Fruit fly (Drosophila melanogaster) whole organism, prepupa: ENCODE data around the gene GstZ1.
A peak's percentile ranks its signal among the peaks of the same experiment; 100 is the strongest.

ENCODE experiments used
- CG10631 ChIP-seq: fragments of 200-800 bp; sonication (Bioruptor generic); optimal IDR thresholded peaks from 2 replicates; lab custom pipeline; 2016; ENCODE audit warnings: missing biosample characterization, missing genetic modification characterization
- CG11762 ChIP-seq: fragments of 200-800 bp; sonication (Bioruptor generic); optimal IDR thresholded peaks from 3 replicates; lab custom pipeline; 2016; ENCODE audit warnings: missing biosample characterization, missing genetic modification characterization; ENCODE audit not compliant: insufficient read depth
- CG15336 ChIP-seq: fragments of 200-800 bp; sonication (Bioruptor generic); IDR thresholded peaks from 2 replicates; pipeline ENCODE4 v1.3.6; 2022; ENCODE audit warnings: missing biosample characterization, missing genetic modification characterization
- CG1621 ChIP-seq: fragments of 200-800 bp; sonication (Bioruptor generic); optimal IDR thresholded peaks from 3 replicates; lab custom pipeline; 2018; ENCODE audit warnings: missing biosample characterization, mild to moderate bottlenecking, missing genetic modification characterization
- CG16779 ChIP-seq: fragments of 200-800 bp; sonication (Bioruptor generic); optimal IDR thresholded peaks from 3 replicates; lab custom pipeline; 2017; ENCODE audit warnings: missing biosample characterization, mild to moderate bottlenecking, missing genetic modification characterization
- CG32006 ChIP-seq: fragments of 200-800 bp; sonication (Bioruptor generic); optimal IDR thresholded peaks from 3 replicates; lab custom pipeline; 2017; ENCODE audit warnings: missing biosample characterization, mild to moderate bottlenecking, missing genetic modification characterization
- CG6163 ChIP-seq: fragments of 200-800 bp; sonication (Bioruptor generic); IDR thresholded peaks from 3 replicates; pipeline ENCODE4 v1.3.6; 2022; ENCODE audit warnings: missing biosample characterization, missing genetic modification characterization
- CG6792 ChIP-seq: fragments of 200-800 bp; sonication (Bioruptor generic); optimal IDR thresholded peaks from 3 replicates; lab custom pipeline; 2016; ENCODE audit warnings: missing biosample characterization, missing genetic modification characterization
- CG6808 ChIP-seq: fragments of 200-800 bp; sonication (Bioruptor generic); optimal IDR thresholded peaks from 3 replicates; lab custom pipeline; 2017; ENCODE audit warnings: missing biosample characterization, missing genetic modification characterization, mild to moderate bottlenecking, moderate library complexity, missing genetic modification reagents
- CG6854 ChIP-seq: fragments of 200-800 bp; sonication (Bioruptor generic); optimal IDR thresholded peaks from 2 replicates; lab custom pipeline; 2017; ENCODE audit warnings: missing biosample characterization, mild to moderate bottlenecking, missing genetic modification characterization
- CG7368 ChIP-seq: fragments of 200-800 bp; sonication (Bioruptor generic); optimal IDR thresholded peaks from 3 replicates; lab custom pipeline; 2016; ENCODE audit warnings: missing biosample characterization, missing genetic modification characterization
- CG8119 ChIP-seq: fragments of 200-800 bp; sonication (Bioruptor generic); IDR thresholded peaks from 3 replicates; pipeline ENCODE4 v1.3.6; 2022; ENCODE audit warnings: missing biosample characterization, missing genetic modification characterization
- CG8632 ChIP-seq: fragments of 200-800 bp; sonication (Bioruptor generic); optimal IDR thresholded peaks from 3 replicates; lab custom pipeline; 2016; ENCODE audit warnings: missing biosample characterization, missing genetic modification characterization
- CG9139 ChIP-seq: fragments of 200-800 bp; sonication (Bioruptor generic); optimal IDR thresholded peaks from 3 replicates; lab custom pipeline; 2017; ENCODE audit warnings: missing biosample characterization, mild to moderate bottlenecking, missing genetic modification characterization
- Eip75B ChIP-seq: fragments of 200-800 bp; sonication (Bioruptor generic); optimal IDR thresholded peaks from 3 replicates; lab custom pipeline; 2016; ENCODE audit warnings: missing biosample characterization, missing genetic modification characterization
- Eip93F ChIP-seq: fragments of 200-800 bp; sonication (Bioruptor generic); optimal IDR thresholded peaks from 2 replicates; lab custom pipeline; 2016; ENCODE audit warnings: missing biosample characterization, mild to moderate bottlenecking, missing genetic modification characterization
- Ets21C ChIP-seq: fragments of 200-800 bp; sonication (Bioruptor generic); optimal IDR thresholded peaks from 3 replicates; lab custom pipeline; 2016; ENCODE audit warnings: missing biosample characterization, missing genetic modification characterization
- Ets96B ChIP-seq: fragments of 200-800 bp; optimal IDR thresholded peaks from 2 replicates; lab custom pipeline; 2019; ENCODE audit warnings: missing biosample characterization, mild to moderate bottlenecking, missing genetic modification characterization, moderate library complexity
- Gug ChIP-seq: fragments of 200-800 bp; sonication (Bioruptor generic); IDR thresholded peaks from 2 replicates; pipeline ENCODE4 v1.3.6; 2022; ENCODE audit warnings: missing biosample characterization, missing genetic modification characterization
- Hr38 ChIP-seq: sonication (Bioruptor generic); optimal IDR thresholded peaks from 2 replicates; lab custom pipeline; 2016; ENCODE audit warnings: missing biosample characterization, missing genetic modification characterization
- Hr39 ChIP-seq: fragments of 200-800 bp; sonication (Bioruptor generic); optimal IDR thresholded peaks from 2 replicates; lab custom pipeline; 2016; ENCODE audit warnings: missing biosample characterization, missing genetic modification characterization
- Lpt ChIP-seq: fragments of 200-800 bp; sonication (Bioruptor generic); optimal IDR thresholded peaks from 3 replicates; lab custom pipeline; 2016; ENCODE audit warnings: missing biosample characterization, missing genetic modification characterization
- Met ChIP-seq: fragments of 200-800 bp; sonication (Bioruptor generic); optimal IDR thresholded peaks from 3 replicates; lab custom pipeline; 2016; ENCODE audit warnings: missing biosample characterization, missing genetic modification characterization
- Sox102F ChIP-seq: fragments of 200-800 bp; sonication (Bioruptor generic); optimal IDR thresholded peaks from 2 replicates; lab custom pipeline; 2016; ENCODE audit warnings: missing biosample characterization, mild to moderate bottlenecking, missing genetic modification characterization
- Sox14 ChIP-seq: fragments of 200-800 bp; sonication (Bioruptor generic); optimal IDR thresholded peaks from 3 replicates; lab custom pipeline; 2016; ENCODE audit warnings: missing biosample characterization, missing genetic modification characterization
- achi ChIP-seq: fragments of 200-800 bp; sonication (Bioruptor generic); optimal IDR thresholded peaks from 3 replicates; lab custom pipeline; 2016; ENCODE audit warnings: missing biosample characterization, missing genetic modification characterization
- acj6 ChIP-seq: fragments of 200-800 bp; sonication (Bioruptor generic); optimal IDR thresholded peaks from 3 replicates; lab custom pipeline; 2016; ENCODE audit warnings: missing biosample characterization, missing genetic modification characterization
- cyc ChIP-seq: fragments of 200-800 bp; sonication (Bioruptor generic); optimal IDR thresholded peaks from 3 replicates; lab custom pipeline; 2016; ENCODE audit warnings: missing biosample characterization, missing genetic modification characterization
- eg ChIP-seq: fragments of 200-800 bp; sonication (Bioruptor generic); IDR thresholded peaks from 3 replicates; pipeline ENCODE4 v1.3.6; 2022; ENCODE audit warnings: missing biosample characterization, missing genetic modification characterization
- esn ChIP-seq: fragments of 200-800 bp; sonication (Bioruptor generic); optimal IDR thresholded peaks from 2 replicates; lab custom pipeline; 2016; ENCODE audit warnings: missing biosample characterization, mild to moderate bottlenecking, missing genetic modification characterization, moderate library complexity
- fd59A ChIP-seq: fragments of 200-800 bp; sonication (Bioruptor generic); optimal IDR thresholded peaks from 2 replicates; lab custom pipeline; 2017; ENCODE audit warnings: missing biosample characterization, mild to moderate bottlenecking, missing genetic modification characterization, missing genetic modification reagents
- fd85E ChIP-seq: fragments of 200-800 bp; sonication (Bioruptor generic); optimal IDR thresholded peaks from 3 replicates; lab custom pipeline; 2016; ENCODE audit warnings: missing biosample characterization, missing genetic modification characterization
- fkh ChIP-seq: fragments of 200-800 bp; sonication (Bioruptor generic); optimal IDR thresholded peaks from 3 replicates; lab custom pipeline; 2017; ENCODE audit warnings: missing biosample characterization, mild to moderate bottlenecking, missing genetic modification characterization, moderate library complexity
- lz ChIP-seq: fragments of 200-800 bp; sonication (Bioruptor generic); optimal IDR thresholded peaks from 3 replicates; lab custom pipeline; 2016; ENCODE audit warnings: missing biosample characterization, missing genetic modification characterization
- salr ChIP-seq, 2 experiments: fragments of 200-800 bp; sonication (Bioruptor generic); optimal IDR thresholded peaks; 3 replicates each; lab custom pipeline; 2016 to 2018; ENCODE audit warnings: missing biosample characterization in 2 of 2, missing genetic modification characterization in 2 of 2, mild to moderate bottlenecking in 1 of 2
- spab ChIP-seq: fragments of 200-800 bp; sonication (Bioruptor generic); optimal IDR thresholded peaks from 2 replicates; lab custom pipeline; 2017; ENCODE audit warnings: missing biosample characterization, mild to moderate bottlenecking, missing genetic modification characterization, missing genetic modification reagents
- ss ChIP-seq, 2 experiments: fragments of 200-800 bp; sonication (Bioruptor generic); optimal IDR thresholded peaks; 2 replicates in 1 of 2; 3 replicates in 1 of 2; lab custom pipeline; 2017 to 2018; ENCODE audit warnings: mild to moderate bottlenecking in 2 of 2, missing biosample characterization in 2 of 2, missing genetic modification characterization in 2 of 2, moderate library complexity in 1 of 2
- vri ChIP-seq: fragments of 200-800 bp; sonication (Bioruptor generic); optimal IDR thresholded peaks from 3 replicates; lab custom pipeline; 2016; ENCODE audit warnings: missing biosample characterization, mild to moderate bottlenecking, missing genetic modification characterization

Gene GstZ1

DNA sequence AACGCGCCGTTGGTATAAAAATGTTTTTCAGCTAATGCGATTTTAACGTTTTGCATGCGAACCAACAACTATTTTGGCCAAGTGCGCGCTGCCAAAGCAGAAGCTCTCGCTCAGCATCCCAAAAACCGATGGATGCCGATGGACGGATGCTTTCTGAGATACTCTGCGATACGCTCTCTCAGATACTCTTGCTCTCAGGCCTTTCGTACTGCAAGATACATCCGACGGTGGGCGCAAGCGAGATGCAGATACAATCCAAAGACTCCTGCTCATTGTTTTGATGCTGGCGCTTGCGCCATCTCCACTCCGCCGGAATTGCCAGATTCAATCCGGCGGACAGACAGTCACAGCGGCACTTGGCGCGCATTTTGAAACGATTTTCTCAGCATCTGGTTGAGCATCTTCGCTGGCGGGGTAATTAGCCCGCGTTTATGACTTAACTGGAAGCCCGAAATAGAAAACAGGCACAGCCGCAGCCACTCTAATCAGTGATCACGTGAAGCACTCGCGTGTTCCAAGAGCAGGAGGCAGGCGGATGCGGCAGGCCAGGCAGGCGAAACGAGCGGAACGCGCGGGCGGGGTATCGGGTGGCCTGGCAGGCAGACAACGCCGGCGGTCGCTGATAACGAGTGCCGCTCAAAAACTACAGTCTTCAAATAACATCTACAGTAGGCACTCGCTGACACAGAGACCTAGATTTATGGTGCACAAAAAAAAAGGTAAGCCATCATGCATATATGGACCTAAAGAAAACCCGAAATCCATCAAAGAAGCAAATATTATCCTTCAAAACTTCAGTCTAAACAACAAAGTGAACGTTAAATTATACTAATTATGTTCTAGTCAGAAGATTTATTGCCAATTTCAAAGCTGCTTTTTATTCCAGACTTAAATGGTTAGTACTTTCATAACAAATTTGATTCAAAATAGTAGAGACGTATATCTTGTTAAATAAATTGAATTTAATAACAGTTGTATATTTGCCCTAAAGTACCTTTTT, 37.6 kb upstream of the GstZ1 start, which contains the start of gene CG16779 (continued):
- TF ChIP-seq Met (GFP tag; lab: Kevin White, UChicago) (peak; percentile 40), CG6163 (GFP tag; lab: Robert Waterston, UW) (no peak), Eip93F (GFP tag; lab: Kevin White, UChicago) (no peak), vri (GFP tag; lab: Kevin White, UChicago) (no peak), fd59A (GFP tag; lab: Kevin White, UChicago) (no peak), salr (GFP tag; optimal IDR thresholded peaks at IDR 0.05; lab: Kevin White, UChicago) (no peak), CG10631 (GFP tag; lab: Kevin White, UChicago) (no peak), achi (GFP tag; lab: Kevin White, UChicago) (no peak), Gug (GFP tag; lab: Robert Waterston, UW) (no peak), eg (GFP tag; lab: Robert Waterston, UW) (no peak), esn (peak; percentile 53), CG9139 (no peak), Ets21C (no peak), CG6854 (GFP tag; lab: Kevin White, UChicago) (no peak), CG6792 (GFP tag; lab: Kevin White, UChicago) (peak; percentile 29), Ets96B (tag; lab: Kevin White, UChicago) (peak; percentile 28), Hr38 (GFP tag; lab: Kevin White, UChicago) (no peak), Hr39 (peak; percentile 39), cyc (no peak), CG7368 (no peak)
- TF ChIP-seq, all 60 proteins: peak for 27

dm6 chr3R:9492100-9492499, 35.8 kb upstream of the GstZ1 start:
- TF ChIP-seq CG10631 (GFP tag; lab: Kevin White, UChicago) = no peak
- TF ChIP-seq spab (GFP tag; lab: Kevin White, UChicago) = no peak
- TF ChIP-seq CG16779 = no peak
- no peak for TF ChIP-seq Ets96B (tag; lab: Kevin White, UChicago)
- no peak for TF ChIP-seq CG15336
- TF ChIP-seq CG1621 (tag; lab: Kevin White, UChicago) = no peak
- no peak for TF ChIP-seq CG11762
- no peak for TF ChIP-seq Lpt
- no peak for TF ChIP-seq acj6 (GFP tag; lab: Kevin White, UChicago)
- no peak for TF ChIP-seq lz
- TF ChIP-seq Sox102F = no peak
- no peak for TF ChIP-seq Gug (GFP tag; lab: Robert Waterston, UW)
- no peak for TF ChIP-seq vri (GFP tag; lab: Kevin White, UChicago)
- no peak for TF ChIP-seq fd85E (GFP tag; lab: Kevin White, UChicago)
- no peak for TF ChIP-seq Hr39
- TF ChIP-seq CG8119 (GFP tag; lab: Robert Waterston, UW) = no peak
- no peak for TF ChIP-seq CG6808 (GFP tag; lab: Kevin White, UChicago)
- no peak for TF ChIP-seq Eip75B
- no peak for TF ChIP-seq fd59A (GFP tag; lab: Kevin White, UChicago)
- no peak for TF ChIP-seq Eip93F (GFP tag; lab: Kevin White, UChicago)

- TF ChIP-seq Hr38 (GFP tag; lab: Kevin White, UChicago) (no peak), Sox14 (GFP tag; lab: Kevin White, UChicago) (no peak), CG6854 (GFP tag; lab: Kevin White, UChicago) (peak; percentile 31), esn (no peak), Ets21C (no peak), CG7368 (peak; percentile 12), fkh (GFP tag; lab: Kevin White, UChicago) (peak; percentile 1), Eip75B (no peak), spab (GFP tag; lab: Kevin White, UChicago) (no peak), Gug (GFP tag; lab: Robert Waterston, UW) (0 out of 2 replicates have a peak, but pooled peaks have one; percentile 8), salr (GFP tag; optimal IDR thresholded peaks at IDR 0.05; lab: Kevin White, UChicago) (no peak), CG8632 (no peak), ss (GFP tag; optimal IDR thresholded peaks at IDR 0.05; lab: Kevin White, UChicago) (no peak), Eip93F (GFP tag; lab: Kevin White, UChicago) (no peak), CG6163 (GFP tag; lab: Robert Waterston, UW) (no peak), CG32006 (GFP tag; lab: Kevin White, UChicago) (no peak)
- TF ChIP-seq, all 60 proteins: peak for 4
These were observed 34.8 kb upstream of the GstZ1 start for dm6 chr3R:9491065-9491567.
